Fruit fly (Drosophila melanogaster): ENCODE data around the gene Smyd3.

Gene Smyd3

dm6 chrX:2642484-2643379, 34.1 kb upstream of the Smyd3 start (continued):
- peak; percentile 2 for TF ChIP-seq abd-A (tag; optimal IDR thresholded peaks at IDR 0.05)
- TF ChIP-seq Sin3A (optimal IDR thresholded peaks at IDR 0.05): no peak
- TF ChIP-seq az2 (GFP tag; optimal IDR thresholded peaks at IDR 0.05): no peak
- TF ChIP-seq ssp (GFP tag; IDR thresholded peaks at IDR 0.05): no peak
- TF ChIP-seq nerfin-2 (GFP tag; IDR thresholded peaks at IDR 0.05; ENCODE audit: partially characterized antibody): no peak
- no peak for TF ChIP-seq CG3838 (GFP tag; optimal IDR thresholded peaks at IDR 0.05)
- TF ChIP-seq Fer1 (GFP tag; optimal IDR thresholded peaks at IDR 0.05): no peak
- TF ChIP-seq danr (GFP tag; IDR thresholded peaks at IDR 0.05): no peak
- peak; percentile 60 for TF ChIP-seq CG34376 (GFP tag; optimal IDR thresholded peaks at IDR 0.05)
- TF ChIP-seq CG8388 (GFP tag; optimal IDR thresholded peaks at IDR 0.05): no peak
- TF ChIP-seq fd96Cb (tag; optimal IDR thresholded peaks at IDR 0.05): no peak
- TF ChIP-seq Ada2b (GFP tag; IDR thresholded peaks at IDR 0.05): no peak
- peak; percentile 28; the same call in 1 of the 2 replicates for TF ChIP-seq Drgx (GFP tag; IDR thresholded peaks at IDR 0.05)
- TF ChIP-seq tll (GFP tag; optimal IDR thresholded peaks at IDR 0.05): peak in 1 of 2 experiments; percentile 56
- TF ChIP-seq NK7.1 (GFP tag; optimal IDR thresholded peaks at IDR 0.05): no peak
- TF ChIP-seq CG13894 (tag; optimal IDR thresholded peaks at IDR 0.05): no peak
- no peak for TF ChIP-seq CG9876 (GFP tag; optimal IDR thresholded peaks at IDR 0.05)
- TF ChIP-seq CG16815 (GFP tag; optimal IDR thresholded peaks at IDR 0.05): no peak
- no peak for TF ChIP-seq shn (GFP tag; optimal IDR thresholded peaks at IDR 0.05)
- TF ChIP-seq Sox100B (GFP tag; optimal IDR thresholded peaks at IDR 0.05): no peak
- TF ChIP-seq Dbx (GFP tag; IDR thresholded peaks at IDR 0.05): no peak
- TF ChIP-seq CG8359 (GFP tag; optimal IDR thresholded peaks at IDR 0.05; ENCODE audit: borderline replicate concordance): no peak
- TF ChIP-seq CG4730 (GFP tag; IDR thresholded peaks at IDR 0.05): no peak
- no peak for TF ChIP-seq Sry-δ (GFP tag; optimal IDR thresholded peaks at IDR 0.05)
- TF ChIP-seq CG17829 (tag; optimal IDR thresholded peaks at IDR 0.05): no peak
- no peak; the same call in 1 of the 2 replicates for TF ChIP-seq amos (GFP tag; IDR thresholded peaks at IDR 0.05; ENCODE audit: partially characterized antibody)
- TF ChIP-seq YL-1 (GFP tag; optimal IDR thresholded peaks at IDR 0.05): peak; percentile 8
- no peak for TF ChIP-seq gfzf (GFP tag; optimal IDR thresholded peaks at IDR 0.05)
- TF ChIP-seq chinmo (GFP tag; IDR thresholded peaks at IDR 0.05; ENCODE audit: partially characterized antibody): peak; percentile 60; the same call in 1 of the 4 replicates
- no peak for TF ChIP-seq CG4282 (GFP tag; optimal IDR thresholded peaks at IDR 0.05)
- TF ChIP-seq CG18764 (GFP tag; optimal IDR thresholded peaks at IDR 0.05): no peak
- no peak for TF ChIP-seq NC2α (GFP tag; optimal IDR thresholded peaks at IDR 0.05)
- no peak for TF ChIP-seq CG7786 (GFP tag; optimal IDR thresholded peaks at IDR 0.05)
- TF ChIP-seq Nf-YC (tag; optimal IDR thresholded peaks at IDR 0.05): no peak
- TF ChIP-seq CG12942 (GFP tag; optimal IDR thresholded peaks at IDR 0.05): no peak
- TF ChIP-seq CG13287 (GFP tag; IDR thresholded peaks at IDR 0.05; ENCODE audit: partially characterized antibody): 0 out of 2 replicates have a peak, but pooled peaks have one; percentile 33
- no peak for TF ChIP-seq gsb (GFP tag; IDR thresholded peaks at IDR 0.05)
- no peak for TF ChIP-seq btn (GFP tag; optimal IDR thresholded peaks at IDR 0.05)
- TF ChIP-seq Xrp1 (GFP tag; IDR thresholded peaks at IDR 0.05): no peak
- TF ChIP-seq sc (optimal IDR thresholded peaks at IDR 0.05): no peak
- TF ChIP-seq sc (GFP tag; optimal IDR thresholded peaks at IDR 0.05): no peak
- TF ChIP-seq gcm (GFP tag; optimal IDR thresholded peaks at IDR 0.05): no peak
- no peak for TF ChIP-seq CG10979 (tag; optimal IDR thresholded peaks at IDR 0.05)
- peak; percentile 37; the same call in 1 of the 2 replicates for TF ChIP-seq E2f2 (GFP tag; IDR thresholded peaks at IDR 0.05)
- TF ChIP-seq Dll (GFP tag; IDR thresholded peaks at IDR 0.05; ENCODE audit: partially characterized antibody): peak; percentile 36; the same call in 1 of the 4 replicates
- no peak for TF ChIP-seq unpg (GFP tag; optimal IDR thresholded peaks at IDR 0.05)
- no peak for TF ChIP-seq ham (GFP tag; IDR thresholded peaks at IDR 0.05)
- peak; percentile 50 for TF ChIP-seq zf30C (GFP tag; optimal IDR thresholded peaks at IDR 0.05)
- TF ChIP-seq CG15601 (tag; optimal IDR thresholded peaks at IDR 0.05): no peak
